Worm (Caenorhabditis elegans) whole organism, young adult: ENCODE measurements around the gene cho-1.

Experiments used
- B0035.1 ChIP-seq: sonication (generic microtip); optimal IDR thresholded peaks from 2 replicates; lab custom pipeline; 2016; ENCODE audit warnings: missing genetic modification characterization, mild to moderate bottlenecking, missing compliant biosample characterization, missing genotype, missing genetic modification reagents
- B0261.1 ChIP-seq: sonication (generic microtip); optimal IDR thresholded peaks from 2 replicates; lab custom pipeline; 2016; ENCODE audit warnings: mild to moderate bottlenecking, missing genetic modification characterization, moderate library complexity, missing compliant biosample characterization
- F33H1.4 ChIP-seq: fragments of 200-800 bp; sonication (Bioruptor generic); IDR thresholded peaks from 2 replicates; pipeline ENCODE4 v1.3.6; 2022; ENCODE audit warnings: missing genetic modification reagents, missing genetic modification characterization, missing compliant biosample characterization
- F55B11.4 ChIP-seq: sonication (generic microtip); optimal IDR thresholded peaks from 2 replicates; lab custom pipeline; 2016; ENCODE audit warnings: missing compliant biosample characterization, missing genetic modification characterization, borderline replicate concordance; ENCODE audit not compliant: insufficient read depth
- Y67H2A.10 ChIP-seq: fragments of 200-800 bp; sonication (Bioruptor generic); conservative IDR thresholded peaks from 2 replicates; pipeline ENCODE4 v1.3.6; 2022; ENCODE audit warnings: missing genetic modification reagents, missing genetic modification characterization, missing compliant biosample characterization
- aptf-3 ChIP-seq: fragments of 200-800 bp; sonication (Bioruptor generic); IDR thresholded peaks from 2 replicates; pipeline ENCODE4 v1.3.6; 2022; ENCODE audit warnings: missing genetic modification characterization, missing compliant biosample characterization
- athp-1 ChIP-seq: sonication (generic microtip); optimal IDR thresholded peaks from 2 replicates; lab custom pipeline; 2017; ENCODE audit warnings: mild to moderate bottlenecking, missing genetic modification characterization, missing compliant biosample characterization
- attf-5 ChIP-seq: fragments of 200-800 bp; sonication (Bioruptor generic); optimal IDR thresholded peaks from 2 replicates; lab custom pipeline; 2018; ENCODE audit warnings: mild to moderate bottlenecking, missing genetic modification characterization, missing compliant biosample characterization
- attf-6 ChIP-seq: fragments of 200-800 bp; sonication (Bioruptor generic); IDR thresholded peaks from 2 replicates; pipeline ENCODE4 v1.3.6; 2022; ENCODE audit warnings: missing genetic modification reagents, missing genetic modification characterization, missing compliant biosample characterization
- bed-1 ChIP-seq: fragments of 200-800 bp; sonication (Bioruptor generic); IDR thresholded peaks from 2 replicates; pipeline ENCODE4 v1.3.6; 2022; ENCODE audit warnings: missing genetic modification reagents, missing genetic modification characterization, missing compliant biosample characterization
- ccch-3 ChIP-seq: fragments of 200-800 bp; sonication (Bioruptor generic); optimal IDR thresholded peaks from 2 replicates; lab custom pipeline; 2018; ENCODE audit warnings: mild to moderate bottlenecking, missing genetic modification characterization, missing compliant biosample characterization
- cebp-1 ChIP-seq, 2 experiments: fragments of 200-800 bp in 1 of 2; sonication (Bioruptor generic) in 1 of 2; sonication (generic microtip) in 1 of 2; IDR thresholded peaks in 1 of 2; optimal IDR thresholded peaks in 1 of 2; 2 replicates each; pipeline versions ENCODE4 v1.3.6 to Lab custom; 2017 to 2022; ENCODE audit warnings: missing compliant biosample characterization in 2 of 2, missing genetic modification characterization in 2 of 2, mild to moderate bottlenecking in 1 of 2, missing genetic modification reagents in 1 of 2, moderate library complexity in 1 of 2
- ceh-40 ChIP-seq: fragments of 200-800 bp; sonication (Bioruptor generic); IDR thresholded peaks from 2 replicates; pipeline ENCODE4 v1.3.6; 2022; ENCODE audit warnings: missing genetic modification characterization, missing compliant biosample characterization
- ceh-58 ChIP-seq: fragments of 200-800 bp; sonication (Bioruptor generic); IDR thresholded peaks from 2 replicates; pipeline ENCODE4 v1.3.6; 2022; ENCODE audit warnings: missing genetic modification characterization, missing compliant biosample characterization
- die-1 ChIP-seq: sonication (generic microtip); optimal IDR thresholded peaks from 2 replicates; lab custom pipeline; 2016; ENCODE audit warnings: missing genotype, mild to moderate bottlenecking, missing genetic modification characterization, missing compliant biosample characterization
- efl-1 ChIP-seq: fragments of 150-350 bp; optimal IDR thresholded peaks from 2 replicates; lab custom pipeline; 2014; ENCODE audit warnings: missing biosample characterization, missing genetic modification reagents, missing genetic modification characterization
- ekl-4 ChIP-seq: fragments of 200-800 bp; sonication (Bioruptor generic); IDR thresholded peaks from 2 replicates; pipeline ENCODE4 v1.3.6; 2022; ENCODE audit warnings: missing genetic modification reagents, missing genetic modification characterization, missing compliant biosample characterization
- ets-4 ChIP-seq: fragments of 200-800 bp; sonication (Bioruptor generic); optimal IDR thresholded peaks from 2 replicates; lab custom pipeline; 2018; ENCODE audit warnings: mild to moderate bottlenecking, missing genetic modification characterization, missing compliant biosample characterization
- gei-17 ChIP-seq: fragments of 200-800 bp; sonication (Bioruptor generic); optimal IDR thresholded peaks from 2 replicates; lab custom pipeline; 2018; ENCODE audit warnings: mild to moderate bottlenecking, missing genetic modification characterization, missing compliant biosample characterization
- hlh-26 ChIP-seq: fragments of 200-800 bp; sonication (Bioruptor generic); conservative IDR thresholded peaks from 2 replicates; pipeline ENCODE4 v1.3.6; 2022; ENCODE audit warnings: missing genetic modification reagents, missing genetic modification characterization, missing compliant biosample characterization
- let-607 ChIP-seq, 2 experiments: fragments of 200-800 bp in 1 of 2; sonication (Bioruptor generic) in 1 of 2; sonication (generic microtip) in 1 of 2; optimal IDR thresholded peaks; 2 replicates each; lab custom pipeline; 2016 to 2018; ENCODE audit warnings: mild to moderate bottlenecking in 2 of 2, missing compliant biosample characterization in 2 of 2, missing genetic modification characterization in 2 of 2, moderate library complexity in 2 of 2, missing genotype in 1 of 2
- lin-40 ChIP-seq: sonication (generic microtip); optimal IDR thresholded peaks from 2 replicates; lab custom pipeline; 2016; ENCODE audit warnings: missing genetic modification characterization, mild to moderate bottlenecking, missing compliant biosample characterization, missing genotype, missing genetic modification reagents
- lsy-27 ChIP-seq: sonication (generic microtip); optimal IDR thresholded peaks from 2 replicates; lab custom pipeline; 2017; ENCODE audit warnings: missing genetic modification characterization, mild to moderate bottlenecking, missing compliant biosample characterization, antibody characterized with exemption, missing genotype, borderline replicate concordance; ENCODE audit not compliant: insufficient read depth
- madf-3 ChIP-seq: fragments of 200-800 bp; sonication (Bioruptor generic); IDR thresholded peaks from 2 replicates; pipeline ENCODE4 v1.3.6; 2022; ENCODE audit warnings: missing genetic modification reagents, missing genetic modification characterization, missing compliant biosample characterization
- mcd-1 ChIP-seq: fragments of 200-800 bp; sonication (Bioruptor generic); IDR thresholded peaks from 2 replicates; pipeline ENCODE4 v1.3.6; 2022; ENCODE audit warnings: missing genetic modification reagents, missing genetic modification characterization, missing compliant biosample characterization
- mel-28 ChIP-seq: sonication (generic microtip); optimal IDR thresholded peaks from 2 replicates; lab custom pipeline; 2016; ENCODE audit warnings: borderline replicate concordance, mild to moderate bottlenecking, missing genetic modification characterization, missing compliant biosample characterization
- mxl-1 ChIP-seq: sonication (generic microtip); optimal IDR thresholded peaks from 2 replicates; lab custom pipeline; 2016; ENCODE audit warnings: missing genetic modification characterization, missing compliant biosample characterization
- nhr-27 ChIP-seq: fragments of 200-800 bp; sonication (Bioruptor generic); optimal IDR thresholded peaks from 2 replicates; lab custom pipeline; 2018; ENCODE audit warnings: mild to moderate bottlenecking, missing genetic modification characterization, moderate library complexity, missing compliant biosample characterization
- nhr-90 ChIP-seq: sonication (generic microtip); optimal IDR thresholded peaks from 2 replicates; lab custom pipeline; 2016; ENCODE audit warnings: missing genotype, mild to moderate bottlenecking, missing genetic modification characterization, missing compliant biosample characterization
- pha-4 ChIP-seq: fragments of 150-350 bp; sonication (generic microtip); optimal IDR thresholded peaks from 2 replicates; lab custom pipeline; 2014; ENCODE audit warnings: missing biosample characterization, missing genetic modification reagents, missing genetic modification characterization
- rcor-1 ChIP-seq: fragments of 200-800 bp; sonication (Bioruptor generic); IDR thresholded peaks from 2 replicates; pipeline ENCODE4 v1.3.6; 2022; ENCODE audit warnings: missing genetic modification reagents, missing genetic modification characterization, missing compliant biosample characterization
- rec-8 ChIP-seq, 2 experiments: sonication (generic microtip); optimal IDR thresholded peaks; 2 replicates each; lab custom pipeline; 2016; ENCODE audit warnings: mild to moderate bottlenecking in 2 of 2, missing genetic modification characterization in 2 of 2, missing genetic modification reagents in 2 of 2, missing genotype in 2 of 2, missing biosample characterization in 1 of 2, missing compliant biosample characterization in 1 of 2, moderate library complexity in 1 of 2
- sea-2 ChIP-seq: fragments of 200-800 bp; sonication (Bioruptor generic); IDR thresholded peaks from 2 replicates; pipeline ENCODE4 v1.3.6; 2022; ENCODE audit warnings: missing genetic modification characterization, missing compliant biosample characterization
- snpc-1.3 ChIP-seq: sonication (generic microtip); optimal IDR thresholded peaks from 2 replicates; lab custom pipeline; 2017; ENCODE audit warnings: missing genetic modification characterization, mild to moderate bottlenecking, missing compliant biosample characterization, antibody characterized with exemption, moderate library complexity, missing genotype, missing genetic modification reagents; ENCODE audit not compliant: insufficient read depth
- sptf-2 ChIP-seq: fragments of 200-800 bp; sonication (Bioruptor generic); optimal IDR thresholded peaks from 2 replicates; lab custom pipeline; 2018; ENCODE audit warnings: mild to moderate bottlenecking, missing genetic modification characterization, missing compliant biosample characterization
- xnd-1 ChIP-seq: sonication (generic microtip); optimal IDR thresholded peaks from 2 replicates; lab custom pipeline; 2016; ENCODE audit warnings: missing genotype, missing genetic modification reagents, missing genetic modification characterization, missing compliant biosample characterization
- zfh-2 ChIP-seq: fragments of 200-800 bp; sonication (Bioruptor generic); conservative IDR thresholded peaks from 2 replicates; pipeline ENCODE4 v1.3.6; 2022; ENCODE audit warnings: missing genetic modification reagents, missing genetic modification characterization, missing compliant biosample characterization
- ztf-6 ChIP-seq: fragments of 200-800 bp; sonication (Bioruptor generic); IDR thresholded peaks from 2 replicates; pipeline ENCODE4 v1.3.6; 2022; ENCODE audit warnings: missing genetic modification reagents, missing genetic modification characterization, missing compliant biosample characterization

Gene cho-1

ce11 chrIV:13243375-13243774, 29.0 kb upstream of the cho-1 start, which contains the start of gene JC8.4:
Gene JC8.4, plus strand, starts transcription at chrIV:13243675.
- TF ChIP-seq die-1 (tag; lab: Kevin White, UChicago) = no peak
- no peak for TF ChIP-seq xnd-1
- no peak for TF ChIP-seq ceh-58 (GFP tag; lab: Robert Waterston, UW)
- TF ChIP-seq aptf-3 (GFP tag; lab: Robert Waterston, UW) = no peak
- no peak for TF ChIP-seq sea-2 (GFP tag; lab: Robert Waterston, UW)
- no peak for TF ChIP-seq let-607 (tag; optimal IDR thresholded peaks at IDR 0.05; lab: Kevin White, UChicago)
- TF ChIP-seq ztf-6 = no peak
- no peak for TF ChIP-seq bed-1
- TF ChIP-seq zfh-2 (GFP tag; lab: Robert Waterston, UW) = no peak
- TF ChIP-seq snpc-1.3 = no peak
- no peak for TF ChIP-seq mcd-1 (GFP tag; lab: Robert Waterston, UW)
- TF ChIP-seq ceh-40 = no peak
- TF ChIP-seq attf-5 (GFP tag; lab: Kevin White, UChicago) = no peak
- no peak for TF ChIP-seq ccch-3 (GFP tag; lab: Kevin White, UChicago)
- TF ChIP-seq mel-28 (tag; lab: Kevin White, UChicago) = no peak
- no peak for TF ChIP-seq rcor-1
- no peak for TF ChIP-seq Y67H2A.10 (GFP tag; lab: Robert Waterston, UW)
- TF ChIP-seq cebp-1 (GFP tag; IDR thresholded peaks at IDR 0.05; lab: Robert Waterston, UW) = no peak
- no peak for TF ChIP-seq cebp-1 (tag; optimal IDR thresholded peaks at IDR 0.05; lab: Kevin White, UChicago)
- no peak for TF ChIP-seq attf-6
- TF ChIP-seq rec-8 (tag; optimal IDR thresholded peaks at IDR 0.05; lab: Kevin White, UChicago) = no peak

- TF ChIP-seq ekl-4 (GFP tag; lab: Robert Waterston, UW) (no peak), xnd-1 (no peak), attf-5 (GFP tag; lab: Kevin White, UChicago) (no peak), madf-3 (GFP tag; lab: Robert Waterston, UW) (no peak), mxl-1 (tag; lab: Kevin White, UChicago) (no peak), lsy-27 (tag; lab: Kevin White, UChicago) (no peak), F33H1.4 (GFP tag; lab: Robert Waterston, UW) (no peak), athp-1 (tag; lab: Kevin White, UChicago) (no peak), sptf-2 (GFP tag; lab: Kevin White, UChicago) (no peak), pha-4 (no peak), ets-4 (GFP tag; lab: Kevin White, UChicago) (no peak), hlh-26 (GFP tag; lab: Robert Waterston, UW) (no peak), B0035.1 (no peak), nhr-27 (tag; lab: Kevin White, UChicago) (no peak), B0261.1 (tag; lab: Kevin White, UChicago) (no peak), Y67H2A.10 (GFP tag; lab: Robert Waterston, UW) (no peak), F55B11.4 (tag; lab: Kevin White, UChicago) (no peak), aptf-3 (GFP tag; lab: Robert Waterston, UW) (no peak)
Observed at ce11 chrIV:13241340-13241739, 27.0 kb upstream of the cho-1 start.

- TF ChIP-seq efl-1 (GFP tag; lab: Kevin White, UChicago) (no peak), nhr-90 (tag; lab: Kevin White, UChicago) (no peak), madf-3 (GFP tag; lab: Robert Waterston, UW) (no peak), lin-40 (tag; lab: Kevin White, UChicago) (no peak), gei-17 (GFP tag; lab: Kevin White, UChicago) (no peak)
Observed at ce11 chrIV:13240842-13241143, 26.4 kb upstream of the cho-1 start, which contains the start of gene lin-54. Gene lin-54, plus strand, starts transcription at chrIV:13241044.
